Fruit fly (Drosophila melanogaster) whole organism, embryonic: ENCODE data around the gene msd1.

Source experiments
- Abd-B ChIP-seq: fragments of 200-800 bp; sonication (Bioruptor generic); optimal IDR thresholded peaks from 2 replicates; lab custom pipeline; 2018; ENCODE audit warnings: missing biosample characterization, mild to moderate bottlenecking, missing genetic modification characterization, moderate library complexity
- Bdp1 ChIP-seq: fragments of 200-800 bp; sonication (Bioruptor generic); optimal IDR thresholded peaks from 3 replicates; lab custom pipeline; 2016; ENCODE audit warnings: missing biosample characterization, missing genetic modification characterization
- CG1024 ChIP-seq: fragments of 200-800 bp; sonication (Bioruptor generic); IDR thresholded peaks from 2 replicates; pipeline ENCODE4 v1.3.6; 2022; ENCODE audit warnings: missing biosample characterization, missing genetic modification characterization
- CG10267 ChIP-seq: fragments of 200-800 bp; sonication (Bioruptor generic); optimal IDR thresholded peaks from 2 replicates; lab custom pipeline; 2018; ENCODE audit warnings: missing biosample characterization, mild to moderate bottlenecking, missing genetic modification characterization, moderate library complexity
- CG10431 ChIP-seq: fragments of 200-800 bp; sonication (Bioruptor generic); optimal IDR thresholded peaks from 3 replicates; lab custom pipeline; 2018; ENCODE audit warnings: missing biosample characterization, mild to moderate bottlenecking, missing genetic modification characterization
- CG11695 ChIP-seq: fragments of 200-800 bp; sonication (Bioruptor generic); IDR thresholded peaks from 3 replicates; pipeline ENCODE4 v1.3.6; 2022; ENCODE audit warnings: missing biosample characterization, missing genetic modification characterization
- CG13624 ChIP-seq: fragments of 200-800 bp; sonication (Bioruptor generic); optimal IDR thresholded peaks from 2 replicates; lab custom pipeline; 2016; ENCODE audit warnings: missing biosample characterization, missing genetic modification characterization
- CG14710 ChIP-seq: fragments of 200-800 bp; sonication (Bioruptor generic); optimal IDR thresholded peaks from 3 replicates; lab custom pipeline; 2019; ENCODE audit warnings: missing biosample characterization, mild to moderate bottlenecking, missing genetic modification characterization, moderate library complexity
- CG15601 ChIP-seq: fragments of 200-800 bp; sonication (Bioruptor generic); optimal IDR thresholded peaks from 3 replicates; lab custom pipeline; 2019; ENCODE audit warnings: missing biosample characterization, mild to moderate bottlenecking, missing genetic modification characterization, moderate library complexity
- CG16779 ChIP-seq: fragments of 200-800 bp; sonication (Bioruptor generic); IDR thresholded peaks from 2 replicates; pipeline ENCODE4 v1.3.6; 2022; ENCODE audit warnings: missing biosample characterization, missing genetic modification characterization
- CG1792 ChIP-seq: fragments of 200-800 bp; sonication (Bioruptor generic); optimal IDR thresholded peaks from 2 replicates; lab custom pipeline; 2016; ENCODE audit warnings: missing biosample characterization, missing genetic modification characterization
- CG18262 ChIP-seq: fragments of 200-800 bp; optimal IDR thresholded peaks from 3 replicates; lab custom pipeline; 2019; ENCODE audit warnings: missing biosample characterization, mild to moderate bottlenecking, missing genetic modification characterization, moderate library complexity
- CG32772 ChIP-seq: fragments of 200-800 bp; sonication (Bioruptor generic); IDR thresholded peaks from 2 replicates; pipeline ENCODE4 v1.3.6; 2022; ENCODE audit warnings: missing biosample characterization, missing genetic modification characterization
- CG33213 ChIP-seq: fragments of 200-800 bp; sonication (Bioruptor generic); optimal IDR thresholded peaks from 3 replicates; lab custom pipeline; 2016; ENCODE audit warnings: missing biosample characterization, missing genetic modification characterization
- CG3995 ChIP-seq: fragments of 200-800 bp; sonication (Bioruptor generic); optimal IDR thresholded peaks from 3 replicates; lab custom pipeline; 2016; ENCODE audit warnings: missing biosample characterization, missing genetic modification characterization
- CG43689 ChIP-seq: fragments of 200-800 bp; sonication (Bioruptor generic); IDR thresholded peaks from 2 replicates; pipeline ENCODE4 v1.3.6; 2022; ENCODE audit warnings: missing biosample characterization, missing genetic modification characterization
- CG5953 ChIP-seq: fragments of 200-800 bp; sonication (Bioruptor generic); IDR thresholded peaks from 2 replicates; pipeline ENCODE4 v1.3.6; 2022; ENCODE audit warnings: missing biosample characterization, missing genetic modification characterization
- CG9817 ChIP-seq: fragments of 200-800 bp; sonication (Bioruptor generic); optimal IDR thresholded peaks from 2 replicates; lab custom pipeline; 2018; ENCODE audit warnings: missing biosample characterization, mild to moderate bottlenecking, missing genetic modification characterization, moderate library complexity
- CG9932 ChIP-seq: fragments of 200-800 bp; sonication (Bioruptor generic); IDR thresholded peaks from 2 replicates; pipeline ENCODE4 v1.3.6; 2022; ENCODE audit warnings: missing biosample characterization, missing genetic modification characterization
- CkIIα-i1 ChIP-seq: fragments of 200-800 bp; sonication (Bioruptor generic); IDR thresholded peaks from 2 replicates; pipeline ENCODE4 v1.3.6; 2022; ENCODE audit warnings: missing biosample characterization, missing genetic modification characterization
- D ChIP-seq, 2 experiments: fragments of 200-800 bp in 1 of 2; fragments of >200 bp in 1 of 2; sonication (Bioruptor generic) in 1 of 2; optimal IDR thresholded peaks; 2 replicates in 1 of 2; 3 replicates in 1 of 2; lab custom pipeline; 2017; ENCODE audit warnings: mild to moderate bottlenecking in 1 of 2, missing biosample characterization in 1 of 2, missing genetic modification characterization in 1 of 2, missing genetic modification reagents in 1 of 2
- Dip2 ChIP-seq: fragments of 200-800 bp; sonication (Bioruptor generic); IDR thresholded peaks from 2 replicates; pipeline ENCODE4 v1.3.6; 2022; ENCODE audit warnings: missing biosample characterization, missing genetic modification characterization
- Drgx ChIP-seq: fragments of 200-800 bp; sonication (Bioruptor generic); IDR thresholded peaks from 2 replicates; pipeline ENCODE4 v1.3.6; 2022; ENCODE audit warnings: missing biosample characterization, missing genetic modification characterization
- H2.0 ChIP-seq: fragments of 200-800 bp; sonication (Bioruptor generic); IDR thresholded peaks from 2 replicates; pipeline ENCODE4 v1.3.6; 2022; ENCODE audit warnings: missing biosample characterization, missing genetic modification characterization
- Hmx ChIP-seq: fragments of 200-800 bp; sonication (Bioruptor generic); optimal IDR thresholded peaks from 2 replicates; lab custom pipeline; 2016; ENCODE audit warnings: missing biosample characterization, missing genetic modification characterization
- Hr3 ChIP-seq: fragments of 200-800 bp; sonication (Bioruptor generic); optimal IDR thresholded peaks from 3 replicates; lab custom pipeline; 2016; ENCODE audit warnings: missing biosample characterization, missing genetic modification characterization
- MESR4 ChIP-seq: fragments of 200-800 bp; sonication (Bioruptor generic); optimal IDR thresholded peaks from 2 replicates; lab custom pipeline; 2018; ENCODE audit warnings: missing biosample characterization, mild to moderate bottlenecking, missing genetic modification characterization, moderate library complexity
- NC2β ChIP-seq: fragments of 200-800 bp; sonication (Bioruptor generic); optimal IDR thresholded peaks from 2 replicates; lab custom pipeline; 2016; ENCODE audit warnings: missing biosample characterization, missing genetic modification characterization
- Nf-YB ChIP-seq: fragments of 200-800 bp; sonication (Bioruptor generic); optimal IDR thresholded peaks from 3 replicates; lab custom pipeline; 2019; ENCODE audit warnings: missing biosample characterization, mild to moderate bottlenecking, missing genetic modification characterization, moderate library complexity
- Rx ChIP-seq: fragments of 200-800 bp; sonication (Bioruptor generic); IDR thresholded peaks from 2 replicates; pipeline ENCODE4 v1.3.6; 2022; ENCODE audit warnings: missing biosample characterization, missing genetic modification characterization
- ash1 ChIP-seq: fragments of 200-800 bp; sonication (Bioruptor generic); optimal IDR thresholded peaks from 2 replicates; lab custom pipeline; 2018; ENCODE audit warnings: missing biosample characterization, mild to moderate bottlenecking, missing genetic modification characterization
- chn ChIP-seq: fragments of 200-800 bp; sonication (Bioruptor generic); optimal IDR thresholded peaks from 2 replicates; lab custom pipeline; 2016; ENCODE audit warnings: missing biosample characterization, missing genetic modification characterization
- crp ChIP-seq, 2 experiments: fragments of 200-800 bp; sonication (Bioruptor generic); optimal IDR thresholded peaks; 2 replicates in 1 of 2; 3 replicates in 1 of 2; lab custom pipeline; 2017; ENCODE audit warnings: missing biosample characterization in 2 of 2, missing genetic modification characterization in 2 of 2, mild to moderate bottlenecking in 1 of 2, moderate library complexity in 1 of 2
- dimm ChIP-seq: fragments of 200-800 bp; sonication (Bioruptor generic); IDR thresholded peaks from 2 replicates; pipeline ENCODE4 v1.3.6; 2022; ENCODE audit warnings: missing biosample characterization, missing genetic modification characterization
- eyg ChIP-seq: fragments of 200-800 bp; sonication (Bioruptor generic); optimal IDR thresholded peaks from 3 replicates; lab custom pipeline; 2016; ENCODE audit warnings: missing biosample characterization, missing genetic modification characterization
- gce ChIP-seq: fragments of 200-800 bp; sonication (Bioruptor generic); IDR thresholded peaks from 3 replicates; pipeline ENCODE4 v1.3.6; 2022; ENCODE audit warnings: missing biosample characterization, missing genetic modification characterization
- h ChIP-seq: fragments of >200 bp; optimal IDR thresholded peaks from 2 replicates; lab custom pipeline; 2017
- hb ChIP-seq: fragments of 200-800 bp; sonication (Bioruptor generic); IDR thresholded peaks from 3 replicates; pipeline ENCODE4 v1.3.6; 2022; ENCODE audit warnings: missing biosample characterization, missing genetic modification characterization; ENCODE audit not compliant: partially characterized antibody
- nerfin-2 ChIP-seq: fragments of 200-800 bp; sonication (Bioruptor generic); IDR thresholded peaks from 2 replicates; pipeline ENCODE4 v1.3.6; 2022; ENCODE audit warnings: missing biosample characterization, missing genetic modification characterization; ENCODE audit not compliant: partially characterized antibody
- peb ChIP-seq: fragments of 200-800 bp; sonication (Bioruptor generic); IDR thresholded peaks from 2 replicates; pipeline ENCODE4 v1.3.6; 2022; ENCODE audit warnings: missing biosample characterization, missing genetic modification characterization
- pfk ChIP-seq: fragments of 200-800 bp; sonication (Bioruptor generic); optimal IDR thresholded peaks from 2 replicates; lab custom pipeline; 2018; ENCODE audit warnings: missing biosample characterization, mild to moderate bottlenecking, missing genetic modification characterization, moderate library complexity
- phol ChIP-seq: fragments of 200-800 bp; sonication (Bioruptor generic); optimal IDR thresholded peaks from 3 replicates; lab custom pipeline; 2018; ENCODE audit warnings: missing biosample characterization, mild to moderate bottlenecking, missing genetic modification characterization, moderate library complexity
- pnt ChIP-seq: fragments of 200-800 bp; sonication (Bioruptor generic); optimal IDR thresholded peaks from 3 replicates; lab custom pipeline; 2016; ENCODE audit warnings: missing biosample characterization, missing genetic modification characterization
- pum ChIP-seq: fragments of 200-800 bp; sonication (Bioruptor generic); optimal IDR thresholded peaks from 2 replicates; lab custom pipeline; 2016; ENCODE audit warnings: missing biosample characterization, missing genetic modification characterization
- sc ChIP-seq, 3 experiments: fragments of >200 bp in 2 of 3; fragments of 200-800 bp in 1 of 3; sonication (Bioruptor generic) in 1 of 3; optimal IDR thresholded peaks; 2 replicates in 2 of 3; 3 replicates in 1 of 3; lab custom pipeline; 2017; ENCODE audit warnings: mild to moderate bottlenecking in 1 of 3, missing biosample characterization in 1 of 3, missing genetic modification characterization in 1 of 3, missing genetic modification reagents in 1 of 3
- sd ChIP-seq: fragments of 200-800 bp; sonication (Bioruptor generic); optimal IDR thresholded peaks from 3 replicates; lab custom pipeline; 2018; ENCODE audit warnings: missing biosample characterization, mild to moderate bottlenecking, missing genetic modification characterization, moderate library complexity
- sr ChIP-seq: fragments of 200-800 bp; sonication (Bioruptor generic); IDR thresholded peaks from 3 replicates; pipeline ENCODE4 v1.3.6; 2022; ENCODE audit warnings: missing biosample characterization, missing genetic modification characterization
- sug ChIP-seq: fragments of 200-800 bp; optimal IDR thresholded peaks from 2 replicates; lab custom pipeline; 2019; ENCODE audit warnings: missing biosample characterization, mild to moderate bottlenecking, missing genetic modification characterization, moderate library complexity
- trem ChIP-seq: fragments of 200-800 bp; optimal IDR thresholded peaks from 3 replicates; lab custom pipeline; 2019; ENCODE audit warnings: missing biosample characterization, mild to moderate bottlenecking, missing genetic modification characterization, moderate library complexity
- twi ChIP-seq: fragments of 200-800 bp; optimal IDR thresholded peaks from 2 replicates; lab custom pipeline; 2019; ENCODE audit warnings: missing biosample characterization, mild to moderate bottlenecking, missing genetic modification characterization, moderate library complexity

msd1 gene

DNA sequence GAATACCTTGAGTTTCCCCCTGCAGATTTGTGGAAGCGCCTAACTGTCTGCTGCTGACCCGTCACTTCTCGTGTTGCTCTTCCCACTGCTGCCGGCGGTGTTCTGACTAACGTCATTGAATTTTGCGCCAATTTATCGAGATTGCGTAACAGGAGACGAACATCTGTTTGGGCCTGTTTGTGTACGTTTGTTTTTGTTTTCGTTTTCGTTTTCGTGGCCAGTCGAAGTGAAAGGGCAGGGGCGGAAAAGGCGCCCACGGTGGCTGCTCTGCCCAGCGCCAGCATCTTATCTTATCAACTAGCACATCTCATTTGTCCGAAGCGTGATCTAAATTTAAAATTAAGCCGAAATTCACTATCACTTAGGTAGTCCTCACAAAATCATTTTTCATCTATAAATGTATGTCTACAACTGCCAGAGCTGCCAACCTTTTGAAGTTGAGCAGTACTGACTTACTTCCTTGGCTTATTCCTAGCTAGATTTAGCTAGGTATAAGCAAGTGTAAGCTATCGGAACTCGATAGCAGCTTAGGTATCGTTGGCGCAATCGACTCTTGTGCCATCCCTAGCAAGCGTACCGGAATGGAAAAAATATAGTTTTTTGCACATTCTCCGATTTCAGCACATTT, 24.4 kb upstream of the msd1 start, which contains the start of the genes Ctr9 and Nt5a (continued):
- TF ChIP-seq D (optimal IDR thresholded peaks at IDR 0.05; lab: Kevin White, UChicago) = no peak
- TF ChIP-seq D (GFP tag; optimal IDR thresholded peaks at IDR 0.05; lab: Kevin White, UChicago) = no peak
- TF ChIP-seq CG33213 = peak; percentile 43
- no peak for TF ChIP-seq CG11695 (GFP tag; lab: Robert Waterston, UW)
- TF ChIP-seq dimm (GFP tag; lab: Robert Waterston, UW) = no peak
- TF ChIP-seq Abd-B (GFP tag; lab: Kevin White, UChicago) = peak; percentile 53
- TF ChIP-seq sc (optimal IDR thresholded peaks at IDR 0.05; lab: Kevin White, UChicago) = no peak
- no peak for TF ChIP-seq sc (GFP tag; optimal IDR thresholded peaks at IDR 0.05; lab: Kevin White, UChicago)
- peak; percentile 62 for TF ChIP-seq CG15601 (tag; lab: Kevin White, UChicago)
- peak; percentile 42 for TF ChIP-seq CG3995 (GFP tag; lab: Kevin White, UChicago)
- no peak for TF ChIP-seq Hmx
- TF ChIP-seq peb (GFP tag; lab: Robert Waterston, UW) = no peak
- TF ChIP-seq pum (GFP tag; lab: Kevin White, UChicago) = no peak
- no peak for TF ChIP-seq Drgx (GFP tag; lab: Robert Waterston, UW)
- TF ChIP-seq twi (tag; lab: Kevin White, UChicago) = peak; percentile 56
- TF ChIP-seq sr (GFP tag; lab: Robert Waterston, UW) = no peak
- no peak for TF ChIP-seq pfk (GFP tag; lab: Kevin White, UChicago)
- TF ChIP-seq CG16779 (GFP tag; lab: Robert Waterston, UW) = no peak
- no peak for TF ChIP-seq Bdp1
- TF ChIP-seq CG9932 (GFP tag; lab: Robert Waterston, UW) = peak; percentile 88
- TF ChIP-seq Nf-YB = peak; percentile 8
- peak; percentile 15 for TF ChIP-seq NC2β (GFP tag; lab: Kevin White, UChicago)
- TF ChIP-seq CG10267 = peak; percentile 61
- no peak; the same call in 2 of the 3 replicates for TF ChIP-seq hb (GFP tag; lab: Robert Waterston, UW)
- peak; percentile 62 for TF ChIP-seq CG1792 (GFP tag; lab: Kevin White, UChicago)
- TF ChIP-seq nerfin-2 = peak; percentile 49
- no peak for TF ChIP-seq h (lab: Kevin White, UChicago)
- TF ChIP-seq chn (GFP tag; lab: Kevin White, UChicago) = peak; percentile 48
- TF ChIP-seq CG13624 (GFP tag; lab: Kevin White, UChicago) = peak; percentile 70
- peak; percentile 47 for TF ChIP-seq phol (tag; lab: Kevin White, UChicago)
- peak; percentile 20 for TF ChIP-seq CG18262 (tag; lab: Kevin White, UChicago)
- peak; percentile 26 for TF ChIP-seq eyg (GFP tag; lab: Kevin White, UChicago)
- peak; percentile 65 for TF ChIP-seq CG9817 (tag; lab: Kevin White, UChicago)
- no peak for TF ChIP-seq CkIIα-i1 (GFP tag; lab: Robert Waterston, UW)
- TF ChIP-seq pnt (GFP tag; lab: Kevin White, UChicago) = no peak
- TF ChIP-seq trem (tag; lab: Kevin White, UChicago) = peak; percentile 99
- peak; percentile 69 for TF ChIP-seq CG14710
- peak; percentile 26 for TF ChIP-seq Hr3
- no peak for TF ChIP-seq CG10431
- peak; percentile 75 for TF ChIP-seq sug (tag; lab: Kevin White, UChicago)
- no peak for TF ChIP-seq CG1024 (GFP tag; lab: Robert Waterston, UW)
- peak; percentile 40 for TF ChIP-seq sd (tag; lab: Kevin White, UChicago)
- TF ChIP-seq CG43689 (GFP tag; lab: Robert Waterston, UW) = no peak
- peak; percentile 84 for TF ChIP-seq MESR4 (GFP tag; lab: Kevin White, UChicago)
- no peak for TF ChIP-seq Dip2 (GFP tag; lab: Robert Waterston, UW)
- no peak for TF ChIP-seq CG32772 (GFP tag; lab: Robert Waterston, UW)
- TF ChIP-seq ash1 = peak; percentile 5
- no peak for TF ChIP-seq Rx
- TF ChIP-seq H2.0 (GFP tag; lab: Robert Waterston, UW) = 0 out of 2 replicates have a peak, but pooled peaks have one; percentile 28
- TF ChIP-seq gce = no peak
- no peak for TF ChIP-seq CG5953 (GFP tag; lab: Robert Waterston, UW)
- TF ChIP-seq crp (GFP tag; optimal IDR thresholded peaks at IDR 0.05; lab: Kevin White, UChicago) = peak in 1 of 2 experiments; percentile 79
